Worm (Caenorhabditis elegans): ENCODE results near the gene F56C9.8.
A peak's percentile ranks its signal among the peaks of the same experiment; 100 is the strongest.

The F56C9.8 gene

ce11 chrIII:7272088-7272487, 47.2 kb downstream of the F56C9.8 start (continued):
- TF ChIP-seq daf-12 (tag; optimal IDR thresholded peaks at IDR 0.05) (no peak), daf-8 (GFP tag; IDR thresholded peaks at IDR 0.05) (no peak), pha-4 (GFP tag; IDR thresholded peaks at IDR 0.05) (no peak), pha-4 (tag; optimal IDR thresholded peaks at IDR 0.05) (peak; percentile 87), nhr-48 (tag; optimal IDR thresholded peaks at IDR 0.05) (no peak), nhr-28 (tag; optimal IDR thresholded peaks at IDR 0.05) (peak; percentile 40), nhr-10 (tag; optimal IDR thresholded peaks at IDR 0.05) (no peak), nhr-11 (tag; optimal IDR thresholded peaks at IDR 0.05) (no peak), attf-4 (tag; optimal IDR thresholded peaks at IDR 0.05) (no peak), F37D6.2 (tag; optimal IDR thresholded peaks at IDR 0.05) (no peak), lim-7 (GFP tag; IDR thresholded peaks at IDR 0.05) (no peak), D1046.2 (GFP tag; IDR thresholded peaks at IDR 0.05) (no peak), madf-9 (GFP tag; conservative IDR thresholded peaks at IDR 0.05) (no peak), vab-7 (GFP tag; IDR thresholded peaks at IDR 0.05) (no peak), cey-2 (tag; optimal IDR thresholded peaks at IDR 0.05; ENCODE audit: borderline replicate concordance, insufficient read depth) (no peak), ctbp-1 (GFP tag; IDR thresholded peaks at IDR 0.05) (no peak), zfp-2 (tag; optimal IDR thresholded peaks at IDR 0.05) (no peak), Y75B8A.6 (GFP tag; IDR thresholded peaks at IDR 0.05) (no peak), mdt-29 (GFP tag; IDR thresholded peaks at IDR 0.05) (peak; percentile 61; the same call in 1 of the 2 replicates), zfp-3 (GFP tag; conservative IDR thresholded peaks at IDR 0.05) (0 out of 2 replicates have a peak, but pooled peaks have one; percentile 37), dpl-1 (GFP tag; optimal IDR thresholded peaks at IDR 0.05) (peak; percentile 18), hlh-30 (tag; optimal IDR thresholded peaks at IDR 0.05; ENCODE audit: insufficient read depth) (peak; percentile 97), jun-1 (tag; optimal IDR thresholded peaks at IDR 0.05) (no peak), dve-1 (tag; optimal IDR thresholded peaks at IDR 0.05; ENCODE audit: insufficient read depth) (peak; percentile 54), F49E8.2 (tag; optimal IDR thresholded peaks at IDR 0.05; ENCODE audit: borderline replicate concordance) (no peak), nhr-76 (tag; optimal IDR thresholded peaks at IDR 0.05) (no peak), zip-11 (GFP tag; IDR thresholded peaks at IDR 0.05) (no peak)

DNA sequence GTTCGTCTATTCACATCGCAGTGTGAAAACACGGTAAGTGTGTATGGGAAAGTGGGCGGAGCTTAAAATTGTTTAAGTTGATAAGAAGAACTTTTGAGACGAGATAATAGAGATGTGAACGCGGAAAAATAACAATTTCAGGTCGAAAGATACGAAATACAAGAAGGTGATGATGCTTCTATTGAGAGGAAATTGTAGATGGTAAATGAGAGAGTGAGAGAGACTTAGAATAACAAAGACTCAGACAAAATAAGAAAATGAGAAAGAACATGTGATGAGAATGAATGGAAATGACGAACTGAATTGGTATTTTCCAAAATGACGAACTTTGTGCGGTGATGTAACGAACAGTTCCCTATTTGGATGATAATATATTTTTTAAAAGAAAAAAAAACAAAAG, 48.2 kb downstream of the F56C9.8 start:
- no peak for TF ChIP-seq nhr-48 (tag; optimal IDR thresholded peaks at IDR 0.05)
- no peak for TF ChIP-seq F44E2.7 (GFP tag; IDR thresholded peaks at IDR 0.05)
- TF ChIP-seq jun-1 (tag; optimal IDR thresholded peaks at IDR 0.05), result no peak
- TF ChIP-seq nhr-10 (tag; optimal IDR thresholded peaks at IDR 0.05), result no peak
- TF ChIP-seq ceh-44 (GFP tag; IDR thresholded peaks at IDR 0.05), result no peak
- TF ChIP-seq daf-16 (GFP tag; optimal IDR thresholded peaks at IDR 0.05), result no peak
- peak; percentile 40 for TF ChIP-seq daf-16 (tag; optimal IDR thresholded peaks at IDR 0.05)
- peak; percentile 54 for TF ChIP-seq nhr-28 (tag; optimal IDR thresholded peaks at IDR 0.05)
- peak; percentile 35; the same call in 1 of the 2 replicates for TF ChIP-seq dmd-6 (GFP tag; IDR thresholded peaks at IDR 0.05)
- no peak for TF ChIP-seq php-3 (GFP tag; IDR thresholded peaks at IDR 0.05)
- TF ChIP-seq pqm-1 (tag; optimal IDR thresholded peaks at IDR 0.05), result no peak
- no peak for TF ChIP-seq F10B5.3 (tag; optimal IDR thresholded peaks at IDR 0.05)
- no peak for TF ChIP-seq lin-38 (GFP tag; IDR thresholded peaks at IDR 0.05)
- TF ChIP-seq daf-8 (GFP tag; IDR thresholded peaks at IDR 0.05), result no peak
- no peak for TF ChIP-seq ceh-28 (tag; optimal IDR thresholded peaks at IDR 0.05)
- TF ChIP-seq snpc-4 (tag; optimal IDR thresholded peaks at IDR 0.05), result no peak
- TF ChIP-seq T20F7.1 (GFP tag; optimal IDR thresholded peaks at IDR 0.05), result no peak
- TF ChIP-seq nhr-6 (tag; optimal IDR thresholded peaks at IDR 0.05), result peak; percentile 7
- no peak for TF ChIP-seq zag-1 (tag; optimal IDR thresholded peaks at IDR 0.05)
- TF ChIP-seq cey-2 (tag; optimal IDR thresholded peaks at IDR 0.05; ENCODE audit: borderline replicate concordance, insufficient read depth), result no peak
- TF ChIP-seq mep-1 (tag; optimal IDR thresholded peaks at IDR 0.05), result peak; percentile 39
- no peak for TF ChIP-seq vab-7 (GFP tag; IDR thresholded peaks at IDR 0.05)
- TF ChIP-seq duxl-1 (tag; optimal IDR thresholded peaks at IDR 0.05; ENCODE audit: poor library complexity), result no peak
- no peak for TF ChIP-seq tra-1 (GFP tag; IDR thresholded peaks at IDR 0.05)
- no peak for TF ChIP-seq zfp-2 (tag; optimal IDR thresholded peaks at IDR 0.05)
- no peak for TF ChIP-seq sdz-12 (GFP tag; optimal IDR thresholded peaks at IDR 0.05)
- TF ChIP-seq madf-9 (GFP tag; conservative IDR thresholded peaks at IDR 0.05), result no peak
- TF ChIP-seq nhr-25 (tag; optimal IDR thresholded peaks at IDR 0.05; ENCODE audit: borderline replicate concordance, insufficient read depth), result no peak
- peak; percentile 23 for TF ChIP-seq hlh-30 (tag; optimal IDR thresholded peaks at IDR 0.05; ENCODE audit: insufficient read depth)
- TF ChIP-seq arid-1 (GFP tag; conservative IDR thresholded peaks at IDR 0.05), result no peak
